Worm (Caenorhabditis elegans): ENCODE results near the gene aat-8.

- no peak for TF ChIP-seq dmd-4 (tag; optimal IDR thresholded peaks at IDR 0.05)
- TF ChIP-seq nhr-11 (tag; optimal IDR thresholded peaks at IDR 0.05), result no peak
- TF ChIP-seq aly-2 (tag; optimal IDR thresholded peaks at IDR 0.05), result no peak
These were observed 45.5 kb downstream of the aat-8 start, which contains the start of gene bris-1 for ce11 chrIV:3819278-3819777.
